Fruit fly (Drosophila melanogaster): ENCODE results near the gene Kap-alpha3.

Kap-alpha3 gene

DNA sequence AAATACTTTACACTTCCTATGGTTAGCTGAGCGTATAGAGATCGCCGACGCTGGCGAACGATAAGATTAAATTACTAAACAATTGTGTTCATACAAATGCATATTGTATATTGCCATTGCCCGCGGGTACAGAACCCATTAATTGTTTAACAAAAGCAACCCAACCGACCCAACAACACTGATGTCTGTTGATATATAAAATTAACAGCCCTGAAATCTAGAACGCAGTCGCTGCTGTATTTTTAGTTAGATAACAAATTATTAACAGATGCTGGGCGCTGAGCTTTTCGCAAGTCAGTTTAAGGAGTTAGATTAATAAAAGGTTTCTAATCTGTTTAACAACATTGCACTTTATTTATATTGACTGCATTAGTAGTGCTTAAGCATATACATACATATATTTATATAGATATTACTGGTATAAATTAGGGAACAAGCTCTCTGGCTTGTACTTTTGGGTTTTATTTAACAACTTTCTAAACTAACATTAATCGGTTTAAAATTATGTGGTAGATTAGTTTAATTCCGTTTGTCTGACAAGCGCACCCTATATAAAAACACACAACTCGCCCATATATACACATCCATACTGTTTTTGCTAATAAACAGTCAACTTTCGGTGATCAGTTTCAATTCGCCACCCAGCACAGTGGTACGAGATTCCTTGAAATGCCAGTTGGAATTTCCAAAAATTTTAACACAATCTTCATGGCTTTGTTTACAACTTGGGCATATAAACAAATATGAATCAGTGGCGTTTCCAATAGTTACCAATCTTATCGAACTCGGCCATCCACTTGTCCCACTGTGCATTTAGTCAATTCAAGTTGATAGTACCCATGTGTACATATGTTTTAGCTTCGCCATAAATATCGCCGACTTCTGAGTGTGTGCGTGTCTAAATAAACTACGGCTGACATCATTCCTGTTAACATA, 49.4 kb downstream of the Kap-alpha3 start (continued):
- TF ChIP-seq crol (GFP tag; IDR thresholded peaks at IDR 0.05) (no peak), CoRest (tag; optimal IDR thresholded peaks at IDR 0.05) (no peak), CG11247 (GFP tag; IDR thresholded peaks at IDR 0.05) (peak; percentile 93), CG12299 (tag; optimal IDR thresholded peaks at IDR 0.05) (peak; percentile 66), Fer2 (tag; optimal IDR thresholded peaks at IDR 0.05) (peak; percentile 68), CG34224 (GFP tag; IDR thresholded peaks at IDR 0.05; ENCODE audit: partially characterized antibody) (no peak), CG30020 (tag; optimal IDR thresholded peaks at IDR 0.05) (no peak), hth (optimal IDR thresholded peaks at IDR 0.05) (no peak), salm (tag; optimal IDR thresholded peaks at IDR 0.05) (peak; percentile 65), CG14710 (tag; optimal IDR thresholded peaks at IDR 0.05) (peak; percentile 35), CG9797 (GFP tag; optimal IDR thresholded peaks at IDR 0.05) (no peak), CG12104 (GFP tag; optimal IDR thresholded peaks at IDR 0.05) (peak; percentile 76), CG7271 (tag; optimal IDR thresholded peaks at IDR 0.05) (peak; percentile 17), danr (GFP tag; IDR thresholded peaks at IDR 0.05) (peak; percentile 78), CG14965 (GFP tag; optimal IDR thresholded peaks at IDR 0.05; ENCODE audit: borderline replicate concordance) (peak; percentile 26), CG4424 (GFP tag; optimal IDR thresholded peaks at IDR 0.05) (peak; percentile 84), MESR4 (GFP tag; optimal IDR thresholded peaks at IDR 0.05) (peak; percentile 10), HmgZ (tag; optimal IDR thresholded peaks at IDR 0.05) (peak; percentile 90), CG9727 (GFP tag; optimal IDR thresholded peaks at IDR 0.05) (peak; percentile 90), dmrt11E (tag; optimal IDR thresholded peaks at IDR 0.05) (peak; percentile 25), Vsx1 (GFP tag; optimal IDR thresholded peaks at IDR 0.05) (no peak), tap (tag; optimal IDR thresholded peaks at IDR 0.05) (peak; percentile 86), dan (GFP tag; IDR thresholded peaks at IDR 0.05) (no peak), CG10321 (GFP tag; IDR thresholded peaks at IDR 0.05) (peak; percentile 59), tgo (GFP tag; IDR thresholded peaks at IDR 0.05) (peak; percentile 91), luna (GFP tag; optimal IDR thresholded peaks at IDR 0.05) (peak; percentile 93), pnt (GFP tag; optimal IDR thresholded peaks at IDR 0.05) (peak; percentile 78), sens (GFP tag) (peak; percentile 95), E2f2 (GFP tag; IDR thresholded peaks at IDR 0.05) (peak; percentile 63), bab2 (GFP tag; optimal IDR thresholded peaks at IDR 0.05) (peak; percentile 91), twi (tag; optimal IDR thresholded peaks at IDR 0.05) (no peak), Xbp1 (GFP tag; optimal IDR thresholded peaks at IDR 0.05) (peak; percentile 78), trem (tag; optimal IDR thresholded peaks at IDR 0.05) (peak; percentile 45)

All from whole organism, embryonic.